Worm (Caenorhabditis elegans) whole organism, mixed stage, embryonic: ENCODE measurements around the gene F15D4.2.

Experiments used
- M03D4.4 ChIP-seq: sonication (generic microtip); optimal IDR thresholded peaks from 2 replicates; lab custom pipeline; 2017; ENCODE audit warnings: mild to moderate bottlenecking, missing genetic modification characterization, missing compliant biosample characterization
- bed-3 ChIP-seq: fragments of 200-800 bp; sonication (Bioruptor generic); optimal IDR thresholded peaks from 3 replicates; lab custom pipeline; 2018; ENCODE audit warnings: mild to moderate bottlenecking, missing genetic modification characterization, moderate library complexity, missing compliant biosample characterization
- blmp-1 ChIP-seq: fragments of 150-350 bp; optimal IDR thresholded peaks from 2 replicates; lab custom pipeline; 2014; ENCODE audit warnings: missing biosample characterization, missing genetic modification characterization
- ceh-39 ChIP-seq: fragments of 150-350 bp; optimal IDR thresholded peaks from 2 replicates; lab custom pipeline; 2014; ENCODE audit warnings: missing biosample characterization, missing genetic modification characterization
- ceh-43 ChIP-seq: fragments of 200-800 bp; sonication (Bioruptor generic); optimal IDR thresholded peaks from 2 replicates; lab custom pipeline; 2018; ENCODE audit warnings: mild to moderate bottlenecking, missing genetic modification characterization, moderate library complexity, missing compliant biosample characterization
- ceh-83 ChIP-seq: fragments of 200-800 bp; sonication (Bioruptor generic); optimal IDR thresholded peaks from 2 replicates; lab custom pipeline; 2018; ENCODE audit warnings: mild to moderate bottlenecking, missing genetic modification characterization, missing compliant biosample characterization
- ces-1 ChIP-seq: fragments of 150-350 bp; optimal IDR thresholded peaks from 2 replicates; lab custom pipeline; 2014; ENCODE audit warnings: missing biosample characterization, missing genetic modification reagents, missing genetic modification characterization
- cnd-1 ChIP-seq: fragments of 200-800 bp; sonication (Bioruptor generic); optimal IDR thresholded peaks from 2 replicates; lab custom pipeline; 2018; ENCODE audit warnings: mild to moderate bottlenecking, missing genetic modification characterization, missing compliant biosample characterization
- drap-1 ChIP-seq: fragments of 200-800 bp; sonication (Bioruptor generic); optimal IDR thresholded peaks from 3 replicates; lab custom pipeline; 2018; ENCODE audit warnings: mild to moderate bottlenecking, missing genetic modification characterization, missing compliant biosample characterization
- elt-1 ChIP-seq: sonication (generic microtip); optimal IDR thresholded peaks from 2 replicates; lab custom pipeline; 2017; ENCODE audit warnings: missing genetic modification characterization, mild to moderate bottlenecking, missing compliant biosample characterization, antibody characterized with exemption, moderate library complexity, borderline replicate concordance; ENCODE audit not compliant: insufficient read depth
- elt-3 ChIP-seq: fragments of 150-350 bp; optimal IDR thresholded peaks from 2 replicates; lab custom pipeline; 2014; ENCODE audit warnings: missing biosample characterization, missing genetic modification characterization
- ham-2 ChIP-seq: fragments of 200-800 bp; sonication (Bioruptor generic); optimal IDR thresholded peaks from 2 replicates; lab custom pipeline; 2018; ENCODE audit warnings: mild to moderate bottlenecking, missing genetic modification characterization, missing compliant biosample characterization
- hlh-1 ChIP-seq: fragments of 150-350 bp; optimal IDR thresholded peaks from 2 replicates; lab custom pipeline; 2014; ENCODE audit warnings: missing biosample characterization, missing genetic modification reagents, missing genetic modification characterization
- lin-13 ChIP-seq: fragments of 150-350 bp; optimal IDR thresholded peaks from 2 replicates; lab custom pipeline; 2014; ENCODE audit warnings: missing biosample characterization, missing genetic modification characterization
- lsy-2 ChIP-seq: fragments of 150-350 bp; optimal IDR thresholded peaks from 2 replicates; lab custom pipeline; 2014; ENCODE audit warnings: missing biosample characterization, missing genetic modification characterization
- mab-5 ChIP-seq: fragments of 150-350 bp; optimal IDR thresholded peaks from 2 replicates; lab custom pipeline; 2014; ENCODE audit warnings: missing biosample characterization, missing genetic modification characterization
- mep-1 ChIP-seq: fragments of 150-350 bp; optimal IDR thresholded peaks from 2 replicates; lab custom pipeline; 2017; ENCODE audit warnings: missing biosample characterization, missing genetic modification reagents, missing genetic modification characterization, inconsistent platforms
- mls-2 ChIP-seq: sonication (generic microtip); optimal IDR thresholded peaks from 2 replicates; lab custom pipeline; 2016; ENCODE audit warnings: mild to moderate bottlenecking, missing genetic modification characterization, moderate library complexity, missing compliant biosample characterization
- nhr-12 ChIP-seq: fragments of 150-350 bp; optimal IDR thresholded peaks from 2 replicates; lab custom pipeline; 2014; ENCODE audit warnings: missing biosample characterization, missing genetic modification characterization
- nhr-237 ChIP-seq: fragments of 150-350 bp; optimal IDR thresholded peaks from 2 replicates; lab custom pipeline; 2014; ENCODE audit warnings: missing biosample characterization, missing genetic modification characterization
- nhr-28 ChIP-seq: fragments of 150-350 bp; optimal IDR thresholded peaks from 2 replicates; lab custom pipeline; 2014; ENCODE audit warnings: missing biosample characterization, missing genetic modification characterization
- nhr-76 ChIP-seq: sonication (generic microtip); optimal IDR thresholded peaks from 2 replicates; lab custom pipeline; 2017; ENCODE audit warnings: missing biosample characterization, missing genetic modification characterization
- pha-4 ChIP-seq: fragments of 150-350 bp; optimal IDR thresholded peaks from 2 replicates; lab custom pipeline; 2018; ENCODE audit warnings: missing biosample characterization, missing genetic modification reagents, missing genetic modification characterization
- sem-2 ChIP-seq: fragments of 200-800 bp; sonication (Bioruptor generic); optimal IDR thresholded peaks from 2 replicates; lab custom pipeline; 2018; ENCODE audit warnings: mild to moderate bottlenecking, missing genetic modification characterization, missing compliant biosample characterization
- snpc-4 ChIP-seq: fragments of 150-350 bp; optimal IDR thresholded peaks from 2 replicates; lab custom pipeline; 2014; ENCODE audit warnings: missing biosample characterization, missing genetic modification characterization
- sptf-1 ChIP-seq: sonication (generic microtip); optimal IDR thresholded peaks from 2 replicates; lab custom pipeline; 2017; ENCODE audit warnings: mild to moderate bottlenecking, missing genetic modification characterization, moderate library complexity, missing compliant biosample characterization
- tbx-8 ChIP-seq: fragments of 200-800 bp; sonication (Bioruptor generic); optimal IDR thresholded peaks from 2 replicates; lab custom pipeline; 2018; ENCODE audit warnings: mild to moderate bottlenecking, missing genetic modification characterization, moderate library complexity, missing compliant biosample characterization
- unc-120 ChIP-seq: sonication (generic microtip); optimal IDR thresholded peaks from 2 replicates; lab custom pipeline; 2017; ENCODE audit warnings: missing genetic modification characterization, missing compliant biosample characterization; ENCODE audit not compliant: poor library complexity, severe bottlenecking
- unc-39 ChIP-seq: fragments of 150-350 bp; optimal IDR thresholded peaks from 2 replicates; lab custom pipeline; 2014; ENCODE audit warnings: missing biosample characterization, missing genetic modification characterization
- unc-62 ChIP-seq: fragments of 150-350 bp; optimal IDR thresholded peaks from 2 replicates; lab custom pipeline; 2014; ENCODE audit warnings: missing biosample characterization, missing genetic modification reagents, missing genetic modification characterization
- ztf-11 ChIP-seq: fragments of 150-350 bp; optimal IDR thresholded peaks from 2 replicates; lab custom pipeline; 2014; ENCODE audit warnings: missing biosample characterization, missing genetic modification characterization

Gene F15D4.2

DNA sequence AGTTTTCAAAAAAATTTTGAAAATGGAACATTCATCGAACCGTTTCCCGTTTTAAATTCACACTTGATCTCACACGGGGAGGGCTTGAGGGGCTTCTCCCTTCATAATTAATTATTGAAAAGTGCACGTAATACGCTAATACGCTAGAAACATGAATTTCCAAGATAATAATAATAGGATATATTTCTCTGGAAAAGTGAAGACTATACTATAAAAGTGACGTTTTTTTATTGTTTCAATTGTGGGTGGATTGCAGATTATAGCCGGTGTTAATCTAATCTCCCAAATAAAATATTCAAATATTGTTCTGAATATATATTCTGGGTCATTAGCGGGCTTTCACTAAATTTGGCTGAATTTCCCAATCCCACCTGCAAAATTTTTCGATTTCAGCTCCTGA is 17.8 kb downstream of the F15D4.2 start:
- TF ChIP-seq cnd-1, result no peak
- no peak for TF ChIP-seq ham-2
- TF ChIP-seq mep-1 (tag; lab: Kevin White, UChicago), result no peak
- TF ChIP-seq tbx-8 (GFP tag; lab: Kevin White, UChicago), result no peak
- TF ChIP-seq snpc-4 (tag; lab: Kevin White, UChicago), result no peak
- no peak for TF ChIP-seq nhr-28
- no peak for TF ChIP-seq nhr-237 (tag; lab: Kevin White, UChicago)
- no peak for TF ChIP-seq M03D4.4 (tag; lab: Kevin White, UChicago)
- no peak for TF ChIP-seq sem-2 (GFP tag; lab: Kevin White, UChicago)
- TF ChIP-seq ceh-43 (GFP tag; lab: Kevin White, UChicago), result no peak
- no peak for TF ChIP-seq lin-13 (tag; lab: Kevin White, UChicago)
- no peak for TF ChIP-seq unc-120 (tag; lab: Kevin White, UChicago)
- no peak for TF ChIP-seq ces-1 (GFP tag; lab: Kevin White, UChicago)
- no peak for TF ChIP-seq nhr-12 (tag; lab: Kevin White, UChicago)
- TF ChIP-seq ztf-11 (tag; lab: Kevin White, UChicago), result no peak
- no peak for TF ChIP-seq blmp-1 (tag; lab: Kevin White, UChicago)
- no peak for TF ChIP-seq mls-2 (tag; lab: Kevin White, UChicago)
- no peak for TF ChIP-seq hlh-1 (tag; lab: Kevin White, UChicago)
- no peak for TF ChIP-seq sptf-1 (tag; lab: Kevin White, UChicago)
- TF ChIP-seq ceh-83, result no peak
- TF ChIP-seq, all 35 proteins: peak for 0

DNA sequence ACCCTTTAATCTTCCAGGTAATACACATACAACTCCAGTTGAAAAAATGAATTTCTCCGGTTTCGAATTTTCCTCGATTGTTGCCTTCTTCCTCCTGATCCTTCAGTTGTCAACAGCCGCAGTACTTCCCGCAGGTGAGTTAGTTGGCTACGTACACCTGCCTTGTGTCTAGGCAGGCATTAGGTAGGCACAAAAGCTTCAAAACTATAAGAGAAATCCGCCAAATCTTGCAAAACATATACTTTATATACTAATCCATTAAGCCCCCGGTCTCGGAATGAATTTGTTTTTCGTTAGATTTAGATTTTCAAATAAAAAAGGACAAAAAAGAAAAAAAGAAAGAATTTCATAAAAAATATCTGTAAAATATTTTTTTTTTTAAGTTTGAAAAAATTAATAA is 19.4 kb downstream of the F15D4.2 start, which contains the start of gene flp-16:
flp-16 (plus strand) TSS at position 18 of the 400 bp plus-strand sequence.
- TF ChIP-seq drap-1 (no peak), mep-1 (tag; lab: Kevin White, UChicago) (no peak), mls-2 (tag; lab: Kevin White, UChicago) (no peak), elt-3 (tag; lab: Kevin White, UChicago) (no peak), tbx-8 (GFP tag; lab: Kevin White, UChicago) (no peak), elt-1 (tag; lab: Kevin White, UChicago) (no peak), lin-13 (tag; lab: Kevin White, UChicago) (no peak), nhr-12 (tag; lab: Kevin White, UChicago) (no peak), nhr-76 (tag; lab: Kevin White, UChicago) (no peak), mab-5 (tag; lab: Kevin White, UChicago) (no peak), cnd-1 (no peak), nhr-237 (tag; lab: Kevin White, UChicago) (no peak), ztf-11 (tag; lab: Kevin White, UChicago) (no peak), ceh-83 (no peak), snpc-4 (tag; lab: Kevin White, UChicago) (no peak), ceh-43 (GFP tag; lab: Kevin White, UChicago) (no peak), unc-120 (tag; lab: Kevin White, UChicago) (no peak)

DNA sequence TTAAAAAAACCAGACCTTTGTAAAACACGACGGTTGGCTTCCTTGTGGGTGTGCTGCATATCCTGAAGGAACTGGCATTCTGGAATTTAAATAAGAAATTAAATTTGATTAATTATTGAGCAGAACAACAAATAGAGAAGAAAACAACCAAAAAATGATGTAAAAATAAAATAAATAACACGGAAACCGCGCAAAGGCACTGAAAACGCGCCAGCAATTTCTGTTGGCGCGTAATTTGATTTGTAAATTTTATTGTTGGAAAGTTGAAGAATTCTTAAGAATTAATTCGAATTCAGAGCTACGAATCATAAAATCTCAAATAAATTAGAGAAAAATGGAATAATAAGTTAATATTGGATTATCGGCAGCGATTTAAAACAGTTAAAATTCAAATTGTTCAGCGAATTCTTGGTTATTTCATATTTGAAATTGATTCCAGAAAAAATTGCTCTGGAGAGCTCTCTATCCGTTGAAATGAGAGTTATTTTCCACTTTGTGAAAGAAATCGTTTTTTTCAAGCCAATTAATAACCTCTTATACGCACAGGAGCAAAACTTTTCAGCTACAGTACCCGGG is 22.0 kb downstream of the F15D4.2 start, which contains the start of gene romo-1:
romo-1 (minus strand) TSS at position 79 of the 576 bp plus-strand sequence.
- peak; percentile 84 for TF ChIP-seq ces-1 (GFP tag; lab: Kevin White, UChicago)
- peak; percentile 38 for TF ChIP-seq lsy-2 (tag; lab: Kevin White, UChicago)
- no peak for TF ChIP-seq sptf-1 (tag; lab: Kevin White, UChicago)
- TF ChIP-seq elt-3 (tag; lab: Kevin White, UChicago), result no peak
- TF ChIP-seq nhr-237 (tag; lab: Kevin White, UChicago), result peak; percentile 29
- peak; percentile 37 for TF ChIP-seq mep-1 (tag; lab: Kevin White, UChicago)
- TF ChIP-seq pha-4 (tag; lab: Kevin White, UChicago), result peak; percentile 13

DNA sequence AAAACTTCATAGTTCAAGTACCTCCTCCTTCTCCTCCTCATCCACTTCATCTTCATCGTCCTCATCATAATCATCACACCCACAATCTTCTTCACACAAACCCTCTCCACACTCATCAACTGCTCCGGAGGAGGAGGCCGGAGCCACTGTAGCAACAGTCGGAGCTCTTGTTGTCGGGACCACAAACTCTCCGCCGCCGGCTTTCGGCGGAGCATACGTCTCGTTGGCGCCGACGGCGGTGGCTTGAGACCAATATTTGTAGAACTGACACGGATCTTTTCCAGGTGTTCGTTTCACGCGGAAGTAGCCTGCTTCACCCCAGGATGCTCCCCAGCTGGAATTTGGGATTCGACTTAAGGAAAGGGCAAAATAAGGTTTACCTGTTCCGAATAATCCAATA is 23.7 kb downstream of the F15D4.2 start:
- TF ChIP-seq ztf-11 (tag; lab: Kevin White, UChicago) (no peak), mab-5 (tag; lab: Kevin White, UChicago) (no peak), hlh-1 (tag; lab: Kevin White, UChicago) (no peak), unc-39 (no peak)

DNA sequence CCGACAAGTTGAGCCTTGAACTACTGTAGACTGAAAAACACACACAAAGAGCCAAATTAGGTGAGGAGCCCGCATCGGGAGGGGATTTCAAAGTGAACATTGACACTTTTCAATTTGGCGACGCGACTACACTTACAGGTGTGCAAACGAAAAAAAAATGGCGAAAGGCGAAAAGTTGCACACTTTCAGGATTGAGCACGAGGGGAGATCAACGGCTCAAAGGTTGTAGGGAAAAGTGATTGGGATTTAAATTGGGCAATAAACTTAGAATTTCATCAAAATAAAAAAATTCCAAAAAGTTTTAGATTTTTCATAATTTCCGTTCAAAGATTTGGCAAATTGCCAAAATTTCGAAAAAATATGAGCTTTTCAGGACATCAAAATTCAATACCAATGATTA is 27.1 kb downstream of the F15D4.2 start, which contains the start of gene F15D4.4:
F15D4.4 (minus strand) TSS at position 101 of the 400 bp plus-strand sequence.
- TF ChIP-seq ces-1 (GFP tag; lab: Kevin White, UChicago), result no peak
- TF ChIP-seq elt-1 (tag; lab: Kevin White, UChicago), result no peak
- no peak for TF ChIP-seq ztf-11 (tag; lab: Kevin White, UChicago)
- TF ChIP-seq pha-4 (tag; lab: Kevin White, UChicago), result no peak
- TF ChIP-seq unc-120 (tag; lab: Kevin White, UChicago), result no peak
- no peak for TF ChIP-seq bed-3
- no peak for TF ChIP-seq sptf-1 (tag; lab: Kevin White, UChicago)
- TF ChIP-seq ceh-39 (tag; lab: Kevin White, UChicago), result no peak
- TF ChIP-seq lsy-2 (tag; lab: Kevin White, UChicago), result no peak
- TF ChIP-seq unc-62, result no peak
- TF ChIP-seq nhr-237 (tag; lab: Kevin White, UChicago), result no peak
